Worm (Caenorhabditis elegans) whole organism, L1 larva: ENCODE measurements around the gene F33D4.6.

Source experiments
- fkh-10 ChIP-seq: sonication (generic microtip); optimal IDR thresholded peaks from 2 replicates; lab custom pipeline; 2017; ENCODE audit warnings: missing biosample characterization, missing genetic modification reagents, missing genetic modification characterization
- nhr-11 ChIP-seq: fragments of 150-350 bp; optimal IDR thresholded peaks from 2 replicates; lab custom pipeline; 2014; ENCODE audit warnings: missing biosample characterization, missing genetic modification characterization
- nhr-28 ChIP-seq: fragments of 150-350 bp; optimal IDR thresholded peaks from 2 replicates; lab custom pipeline; 2014; ENCODE audit warnings: missing biosample characterization, missing genetic modification characterization
- sup-37 ChIP-seq: fragments of 200-800 bp; sonication (Bioruptor generic); optimal IDR thresholded peaks from 2 replicates; lab custom pipeline; 2018; ENCODE audit warnings: mild to moderate bottlenecking, missing genetic modification characterization, missing compliant biosample characterization
- unc-130 ChIP-seq: fragments of 150-350 bp; optimal IDR thresholded peaks from 2 replicates; lab custom pipeline; 2017; ENCODE audit warnings: missing biosample characterization, missing genetic modification characterization, inconsistent platforms
- zip-4 ChIP-seq: fragments of 200-800 bp; sonication (Bioruptor generic); optimal IDR thresholded peaks from 2 replicates; lab custom pipeline; 2018; ENCODE audit warnings: mild to moderate bottlenecking, missing genetic modification characterization, moderate library complexity, missing compliant biosample characterization

DNA sequence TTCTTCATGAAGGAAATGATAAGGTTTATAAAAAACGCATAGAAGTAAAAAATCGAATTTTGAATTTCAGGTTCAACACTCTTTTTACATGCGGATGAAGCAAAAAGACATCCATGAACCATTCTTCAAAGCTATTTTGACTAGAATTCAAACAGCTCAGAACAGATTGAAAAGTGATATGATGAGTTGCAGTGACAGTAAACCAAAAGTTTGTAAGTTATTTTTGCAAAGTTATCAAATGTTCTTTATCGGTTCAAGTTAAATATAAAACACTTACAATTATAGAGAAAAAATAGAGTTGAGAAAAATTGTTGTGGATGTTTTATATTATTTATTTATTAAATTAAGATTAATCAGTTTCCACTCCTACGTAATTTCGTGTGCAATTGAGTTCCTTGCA lies 25.4 kb downstream of the F33D4.6 start:
- TF ChIP-seq zip-4 (no peak), fkh-10 (no peak), sup-37 (GFP tag; lab: Kevin White, UChicago) (no peak), nhr-28 (tag; lab: Kevin White, UChicago) (no peak), unc-130 (tag; lab: Kevin White, UChicago) (no peak), nhr-11 (no peak)
